Fruit fly (Drosophila melanogaster) whole organism, embryonic: ENCODE data around the gene Cyp4d21.

ENCODE experiments used
- Antp ChIP-seq: fragments of 200-800 bp; sonication (Bioruptor generic); optimal IDR thresholded peaks from 3 replicates; lab custom pipeline; 2016; ENCODE audit warnings: missing biosample characterization, missing genetic modification characterization
- CG10959 ChIP-seq: fragments of 200-800 bp; sonication (Bioruptor generic); IDR thresholded peaks from 2 replicates; pipeline ENCODE4 v1.3.6; 2022; ENCODE audit warnings: missing biosample characterization, missing genetic modification characterization
- CG11696 ChIP-seq: fragments of 200-800 bp; sonication (Bioruptor generic); IDR thresholded peaks from 2 replicates; pipeline ENCODE4 v1.3.6; 2022; ENCODE audit warnings: missing biosample characterization, missing genetic modification characterization
- CG14710 ChIP-seq: fragments of 200-800 bp; sonication (Bioruptor generic); optimal IDR thresholded peaks from 3 replicates; lab custom pipeline; 2019; ENCODE audit warnings: missing biosample characterization, mild to moderate bottlenecking, missing genetic modification characterization, moderate library complexity
- CG17359 ChIP-seq: fragments of 200-800 bp; sonication (Bioruptor generic); optimal IDR thresholded peaks from 3 replicates; lab custom pipeline; 2018; ENCODE audit warnings: missing biosample characterization, mild to moderate bottlenecking, missing genetic modification characterization, moderate library complexity
- CG17912 ChIP-seq: fragments of 200-800 bp; sonication (Bioruptor generic); optimal IDR thresholded peaks from 2 replicates; lab custom pipeline; 2018; ENCODE audit warnings: missing biosample characterization, mild to moderate bottlenecking, missing genetic modification characterization
- CG18764 ChIP-seq: fragments of 200-800 bp; sonication (Bioruptor generic); optimal IDR thresholded peaks from 3 replicates; lab custom pipeline; 2016; ENCODE audit warnings: missing biosample characterization, missing genetic modification characterization
- CG2889 ChIP-seq: fragments of 200-800 bp; sonication (Bioruptor generic); IDR thresholded peaks from 3 replicates; pipeline ENCODE4 v1.3.6; 2022; ENCODE audit warnings: missing biosample characterization, missing genetic modification characterization
- CG4282 ChIP-seq: fragments of 200-800 bp; sonication (Bioruptor generic); optimal IDR thresholded peaks from 2 replicates; lab custom pipeline; 2016; ENCODE audit warnings: missing biosample characterization, missing genetic modification characterization
- CG5953 ChIP-seq: fragments of 200-800 bp; sonication (Bioruptor generic); IDR thresholded peaks from 2 replicates; pipeline ENCODE4 v1.3.6; 2022; ENCODE audit warnings: missing biosample characterization, missing genetic modification characterization
- CG6765 ChIP-seq: fragments of 200-800 bp; sonication (Bioruptor generic); optimal IDR thresholded peaks from 3 replicates; lab custom pipeline; 2017; ENCODE audit warnings: missing biosample characterization, mild to moderate bottlenecking, missing genetic modification characterization
- CG6854 ChIP-seq: fragments of 200-800 bp; sonication (Bioruptor generic); optimal IDR thresholded peaks from 3 replicates; lab custom pipeline; 2017; ENCODE audit warnings: missing biosample characterization, mild to moderate bottlenecking, missing genetic modification characterization
- CG7556 ChIP-seq: fragments of 200-800 bp; sonication (Bioruptor generic); optimal IDR thresholded peaks from 2 replicates; lab custom pipeline; 2017; ENCODE audit warnings: missing biosample characterization, mild to moderate bottlenecking, missing genetic modification characterization
- Ets65A ChIP-seq: fragments of 200-800 bp; sonication (Bioruptor generic); peaks from one replicate; lab custom pipeline; 2016; ENCODE audit warnings: missing biosample characterization, missing genetic modification characterization
- Gsc ChIP-seq: fragments of 200-800 bp; sonication (Bioruptor generic); IDR thresholded peaks from 2 replicates; pipeline ENCODE4 v1.3.6; 2022; ENCODE audit warnings: missing biosample characterization, missing genetic modification characterization
- HLHmδ ChIP-seq: fragments of 200-800 bp; sonication (Bioruptor generic); optimal IDR thresholded peaks from 2 replicates; lab custom pipeline; 2018; ENCODE audit warnings: missing biosample characterization, mild to moderate bottlenecking, missing genetic modification characterization, moderate library complexity
- MTF-1 ChIP-seq: fragments of 200-800 bp; sonication (Bioruptor generic); optimal IDR thresholded peaks from 2 replicates; lab custom pipeline; 2018; ENCODE audit warnings: missing biosample characterization, mild to moderate bottlenecking, missing genetic modification characterization, borderline replicate concordance
- Max ChIP-seq: fragments of 200-800 bp; sonication (Bioruptor generic); optimal IDR thresholded peaks from 2 replicates; lab custom pipeline; 2016; ENCODE audit warnings: missing biosample characterization, mild to moderate bottlenecking, missing genetic modification characterization
- Mes4 ChIP-seq: fragments of 200-800 bp; sonication (Bioruptor generic); optimal IDR thresholded peaks from 2 replicates; lab custom pipeline; 2016; ENCODE audit warnings: missing biosample characterization, missing genetic modification characterization
- NC2β ChIP-seq: fragments of 200-800 bp; sonication (Bioruptor generic); optimal IDR thresholded peaks from 2 replicates; lab custom pipeline; 2016; ENCODE audit warnings: missing biosample characterization, missing genetic modification characterization
- Nf-YA ChIP-seq: fragments of 200-800 bp; sonication (Bioruptor generic); IDR thresholded peaks from 2 replicates; pipeline ENCODE4 v1.3.6; 2022; ENCODE audit warnings: missing biosample characterization, missing genetic modification characterization
- Oaz ChIP-seq: fragments of 200-800 bp; sonication (Bioruptor generic); IDR thresholded peaks from 2 replicates; pipeline ENCODE4 v1.3.6; 2022; ENCODE audit warnings: missing biosample characterization, missing genetic modification characterization
- Oli ChIP-seq: fragments of 200-800 bp; sonication (Bioruptor generic); optimal IDR thresholded peaks from 2 replicates; lab custom pipeline; 2018; ENCODE audit warnings: missing biosample characterization, mild to moderate bottlenecking, missing genetic modification characterization, moderate library complexity
- Side ChIP-seq: fragments of 200-800 bp; sonication (Bioruptor generic); optimal IDR thresholded peaks from 2 replicates; lab custom pipeline; 2016; ENCODE audit warnings: missing biosample characterization, missing genetic modification characterization
- Spps ChIP-seq: fragments of 200-800 bp; sonication (Bioruptor generic); optimal IDR thresholded peaks from 2 replicates; lab custom pipeline; 2018; ENCODE audit warnings: missing biosample characterization, mild to moderate bottlenecking, missing genetic modification characterization
- Sry-β ChIP-seq: fragments of 200-800 bp; sonication (Bioruptor generic); optimal IDR thresholded peaks from 2 replicates; lab custom pipeline; 2018; ENCODE audit warnings: missing biosample characterization, mild to moderate bottlenecking, missing genetic modification characterization, moderate library complexity
- aop ChIP-seq: fragments of 200-800 bp; sonication (Bioruptor generic); IDR thresholded peaks from 2 replicates; pipeline ENCODE4 v1.3.6; 2022; ENCODE audit warnings: missing biosample characterization, missing genetic modification characterization
- chinmo ChIP-seq: fragments of 200-800 bp; sonication (Bioruptor generic); IDR thresholded peaks from 4 replicates; pipeline ENCODE4 v1.3.6; 2022; ENCODE audit warnings: missing biosample characterization, missing genetic modification characterization; ENCODE audit not compliant: partially characterized antibody
- croc ChIP-seq: fragments of 200-800 bp; sonication (Bioruptor generic); conservative IDR thresholded peaks from 3 replicates; pipeline ENCODE4 v1.3.6; 2022; ENCODE audit warnings: missing biosample characterization, missing genetic modification characterization
- dm ChIP-seq: fragments of 200-800 bp; sonication (Bioruptor generic); optimal IDR thresholded peaks from 3 replicates; lab custom pipeline; 2016; ENCODE audit warnings: missing biosample characterization, missing genetic modification characterization
- dmrt11E ChIP-seq: fragments of 200-800 bp; sonication (Bioruptor generic); optimal IDR thresholded peaks from 3 replicates; lab custom pipeline; 2018; ENCODE audit warnings: missing biosample characterization, mild to moderate bottlenecking, missing genetic modification characterization, moderate library complexity
- emc ChIP-seq: fragments of 200-800 bp; sonication (Bioruptor generic); optimal IDR thresholded peaks from 2 replicates; lab custom pipeline; 2016; ENCODE audit warnings: missing biosample characterization, missing genetic modification characterization
- eve ChIP-seq, 2 experiments: fragments of >200 bp; optimal IDR thresholded peaks; 2 replicates each; lab custom pipeline; 2017; ENCODE audit warnings: missing biosample characterization in 2 of 2, missing genetic modification characterization in 2 of 2
- h ChIP-seq: fragments of >200 bp; optimal IDR thresholded peaks from 2 replicates; lab custom pipeline; 2017
- lab ChIP-seq: fragments of 200-800 bp; sonication (Bioruptor generic); optimal IDR thresholded peaks from 3 replicates; lab custom pipeline; 2017; ENCODE audit warnings: missing biosample characterization, missing genetic modification characterization, mild to moderate bottlenecking, moderate library complexity, missing genetic modification reagents
- lbe ChIP-seq: fragments of 200-800 bp; sonication (Bioruptor generic); optimal IDR thresholded peaks from 2 replicates; lab custom pipeline; 2016; ENCODE audit warnings: missing biosample characterization, mild to moderate bottlenecking, missing genetic modification characterization
- lov ChIP-seq, 2 experiments: fragments of 200-800 bp in 1 of 2; fragments of >200 bp in 1 of 2; sonication (Bioruptor generic) in 1 of 2; IDR thresholded peaks in 1 of 2; optimal IDR thresholded peaks in 1 of 2; 2 replicates in 1 of 2; 3 replicates in 1 of 2; pipeline versions ENCODE4 v1.3.6 to Lab custom; 2017 to 2022; ENCODE audit warnings: missing biosample characterization in 1 of 2, missing genetic modification characterization in 1 of 2
- mld ChIP-seq: fragments of 200-800 bp; sonication (Bioruptor generic); IDR thresholded peaks from 3 replicates; pipeline ENCODE4 v1.3.6; 2022; ENCODE audit warnings: missing biosample characterization, missing genetic modification characterization; ENCODE audit not compliant: partially characterized antibody
- pnt ChIP-seq: fragments of 200-800 bp; sonication (Bioruptor generic); optimal IDR thresholded peaks from 3 replicates; lab custom pipeline; 2016; ENCODE audit warnings: missing biosample characterization, missing genetic modification characterization
- psq ChIP-seq: fragments of 200-800 bp; sonication (Bioruptor generic); optimal IDR thresholded peaks from 2 replicates; lab custom pipeline; 2017; ENCODE audit warnings: missing biosample characterization, missing genetic modification characterization
- seq ChIP-seq: fragments of 200-800 bp; sonication (Bioruptor generic); IDR thresholded peaks from 2 replicates; pipeline ENCODE4 v1.3.6; 2022; ENCODE audit warnings: missing biosample characterization, missing genetic modification characterization
- slou ChIP-seq: fragments of 200-800 bp; sonication (Bioruptor generic); optimal IDR thresholded peaks from 3 replicates; lab custom pipeline; 2016; ENCODE audit warnings: missing biosample characterization, missing genetic modification characterization
- so ChIP-seq: fragments of 200-800 bp; sonication (Bioruptor generic); IDR thresholded peaks from 3 replicates; pipeline ENCODE4 v1.3.6; 2022; ENCODE audit warnings: missing biosample characterization, missing genetic modification characterization
- trh ChIP-seq: fragments of 200-800 bp; sonication (Bioruptor generic); optimal IDR thresholded peaks from 2 replicates; lab custom pipeline; 2016; ENCODE audit warnings: missing biosample characterization, missing genetic modification characterization
- tup ChIP-seq: fragments of 200-800 bp; sonication (Bioruptor generic); optimal IDR thresholded peaks from 2 replicates; lab custom pipeline; 2016; ENCODE audit warnings: missing biosample characterization, mild to moderate bottlenecking, missing genetic modification characterization, moderate library complexity
- tx ChIP-seq: fragments of 200-800 bp; sonication (Bioruptor generic); optimal IDR thresholded peaks from 2 replicates; lab custom pipeline; 2016; ENCODE audit warnings: missing biosample characterization, missing genetic modification characterization
- zf30C ChIP-seq: fragments of 200-800 bp; sonication (Bioruptor generic); optimal IDR thresholded peaks from 3 replicates; lab custom pipeline; 2018; ENCODE audit warnings: missing biosample characterization, mild to moderate bottlenecking, missing genetic modification characterization
- zfh1 ChIP-seq: fragments of 200-800 bp; sonication (Bioruptor generic); IDR thresholded peaks from 3 replicates; pipeline ENCODE4 v1.3.6; 2022; ENCODE audit warnings: missing biosample characterization, missing genetic modification characterization

Cyp4d21 gene

dm6 chr2L:7576462-7577360 is 28.7 kb upstream of the Cyp4d21 start (continued):
- no peak for TF ChIP-seq tx (GFP tag; lab: Kevin White, UChicago)
- TF ChIP-seq Nf-YA: peak; percentile 60
- TF ChIP-seq CG4282 (GFP tag; lab: Kevin White, UChicago): peak; percentile 17
- no peak for TF ChIP-seq dm (GFP tag; lab: Kevin White, UChicago)
- peak; percentile 83 for TF ChIP-seq Spps (tag; lab: Kevin White, UChicago)
- no peak for TF ChIP-seq h (lab: Kevin White, UChicago)
- peak; percentile 77 for TF ChIP-seq Side (GFP tag; lab: Kevin White, UChicago)
- no peak for TF ChIP-seq lov (optimal IDR thresholded peaks at IDR 0.05; lab: Kevin White, UChicago)
- 0 out of 3 replicates have a peak, but pooled peaks have one; percentile 78 for TF ChIP-seq lov (GFP tag; IDR thresholded peaks at IDR 0.05; lab: Robert Waterston, UW)
- TF ChIP-seq chinmo (GFP tag; lab: Robert Waterston, UW): peak; percentile 80; the same call in 2 of the 4 replicates
- TF ChIP-seq aop (GFP tag; lab: Robert Waterston, UW): peak; percentile 62
- peak; percentile 99 for TF ChIP-seq CG11696 (GFP tag; lab: Robert Waterston, UW)
- peak; percentile 81; the same call in 2 of the 3 replicates for TF ChIP-seq so (GFP tag; lab: Robert Waterston, UW)
- peak; percentile 76 for TF ChIP-seq CG18764 (GFP tag; lab: Kevin White, UChicago)
- peak; percentile 46; the same call in 1 of the 2 replicates for TF ChIP-seq Oaz
- TF ChIP-seq Antp: peak; percentile 68
- TF ChIP-seq mld (GFP tag; lab: Robert Waterston, UW): 0 out of 3 replicates have a peak, but pooled peaks have one; percentile 14
- no peak for TF ChIP-seq CG2889 (GFP tag; lab: Robert Waterston, UW)
- TF ChIP-seq trh (GFP tag; lab: Kevin White, UChicago): peak; percentile 42
- TF ChIP-seq slou (GFP tag; lab: Kevin White, UChicago): peak; percentile 41
- peak; percentile 67 for TF ChIP-seq Sry-β (GFP tag; lab: Kevin White, UChicago)
- TF ChIP-seq eve (GFP tag; optimal IDR thresholded peaks at IDR 0.05; lab: Kevin White, UChicago): peak in 1 of 2 experiments; percentile 97
- TF ChIP-seq CG17359 (tag; lab: Kevin White, UChicago): peak; percentile 89
- no peak for TF ChIP-seq zf30C (GFP tag; lab: Kevin White, UChicago)
- peak; percentile 12 for TF ChIP-seq tup (GFP tag; lab: Kevin White, UChicago)
- TF ChIP-seq lab (GFP tag; lab: Kevin White, UChicago): peak; percentile 86
- TF ChIP-seq pnt (GFP tag; lab: Kevin White, UChicago): peak; percentile 62
- TF ChIP-seq CG10959 (GFP tag; lab: Robert Waterston, UW): peak; percentile 59
- peak; percentile 52 for TF ChIP-seq CG6765 (GFP tag; lab: Kevin White, UChicago)
- peak; percentile 75 for TF ChIP-seq CG7556
- TF ChIP-seq psq (GFP tag; lab: Kevin White, UChicago): peak; percentile 30
- peak; percentile 81 for TF ChIP-seq dmrt11E (tag; lab: Kevin White, UChicago)
- no peak for TF ChIP-seq CG17912
- TF ChIP-seq NC2β (GFP tag; lab: Kevin White, UChicago): peak; percentile 71
- peak; percentile 95 for TF ChIP-seq HLHmδ
- peak; percentile 89 for TF ChIP-seq lbe (GFP tag; lab: Kevin White, UChicago)
- peak; percentile 82 for TF ChIP-seq croc
- TF ChIP-seq emc (GFP tag; lab: Kevin White, UChicago): peak; percentile 7
- peak; percentile 85 for TF ChIP-seq zfh1 (GFP tag; lab: Robert Waterston, UW)
- peak; percentile 94 for TF ChIP-seq Ets65A (GFP tag; lab: Kevin White, UChicago)
- peak; percentile 89 for TF ChIP-seq Max (GFP tag; lab: Kevin White, UChicago)
- TF ChIP-seq CG5953 (GFP tag; lab: Robert Waterston, UW): peak; percentile 53; the same call in 1 of the 2 replicates
- peak; percentile 49 for TF ChIP-seq CG6854 (GFP tag; lab: Kevin White, UChicago)
- peak; percentile 81 for TF ChIP-seq MTF-1 (GFP tag; lab: Kevin White, UChicago)
- TF ChIP-seq seq (GFP tag; lab: Robert Waterston, UW): 0 out of 2 replicates have a peak, but pooled peaks have one; percentile 22
- peak; percentile 92 for TF ChIP-seq CG14710 (tag; lab: Kevin White, UChicago)
- TF ChIP-seq Gsc (GFP tag; lab: Robert Waterston, UW): no peak
- TF ChIP-seq Oli: peak; percentile 79
- TF ChIP-seq Mes4: peak; percentile 56
